Fruit fly (Drosophila melanogaster): ENCODE measurements around the gene shakB.

shakB gene

DNA sequence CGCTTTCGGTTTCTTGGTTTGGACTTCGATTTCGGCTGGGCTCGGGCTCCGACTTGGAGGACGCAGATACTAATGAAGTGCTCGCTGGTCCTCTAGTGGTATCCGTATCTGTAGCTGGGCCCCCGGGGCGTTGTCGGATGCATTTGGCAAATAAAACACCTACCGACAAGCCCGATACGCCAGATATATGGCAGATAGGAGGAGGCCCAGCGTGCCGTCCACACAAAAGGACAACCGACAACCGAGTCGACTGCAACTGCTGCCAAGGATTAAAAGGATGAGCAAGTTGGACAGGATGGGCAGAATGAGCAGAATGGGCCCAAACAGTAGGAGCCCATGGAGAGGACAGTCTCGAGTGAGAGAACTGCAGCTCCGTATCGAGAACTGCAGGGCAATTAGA lies 187.3 kb downstream of the shakB start:
- TF ChIP-seq Hnf4 (GFP tag; optimal IDR thresholded peaks at IDR 0.05), result no peak
- no peak for TF ChIP-seq CG32264 (GFP tag; optimal IDR thresholded peaks at IDR 0.05)
- TF ChIP-seq Mio (GFP tag; optimal IDR thresholded peaks at IDR 0.05), result no peak
- no peak for TF ChIP-seq br (GFP tag; optimal IDR thresholded peaks at IDR 0.05)
- TF ChIP-seq tai (GFP tag; optimal IDR thresholded peaks at IDR 0.05), result no peak
- TF ChIP-seq Hr83 (GFP tag; optimal IDR thresholded peaks at IDR 0.05; ENCODE audit: poor library complexity, severe bottlenecking), result no peak
- no peak for TF ChIP-seq Abd-B (GFP tag; optimal IDR thresholded peaks at IDR 0.05)
- no peak for TF ChIP-seq OdsH (GFP tag; optimal IDR thresholded peaks at IDR 0.05)

DNA sequence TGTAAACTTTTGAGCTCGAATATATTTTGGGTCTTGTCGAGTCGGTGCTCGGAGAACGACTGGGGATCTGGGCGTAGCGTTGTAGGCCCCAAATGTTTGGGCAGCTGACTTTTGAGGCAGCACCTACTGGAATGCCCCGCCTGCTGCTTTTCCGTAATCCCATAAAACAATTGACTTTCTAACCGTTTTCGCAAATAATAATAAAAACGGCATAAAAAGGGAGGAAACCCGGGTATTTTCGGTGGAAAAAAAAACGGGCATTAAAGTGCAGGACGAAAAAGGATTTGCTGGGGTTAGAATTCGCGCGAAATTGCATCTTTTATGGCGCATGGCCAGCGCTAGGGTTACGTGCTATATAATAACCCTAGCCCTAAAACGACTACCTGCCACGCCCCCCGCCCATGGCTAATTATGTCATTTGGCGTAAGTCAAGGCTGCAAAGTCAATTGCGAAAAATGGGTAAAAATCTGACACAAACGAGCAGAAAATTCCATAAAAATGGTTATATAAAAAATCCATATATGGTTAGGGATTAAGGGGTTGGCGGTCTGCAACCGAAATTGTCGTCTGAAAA lies 190.9 kb downstream of the shakB start, which contains the start of gene CG1324:
Gene CG1324, minus strand, starts transcription at position 51 of the 574 bp plus-strand sequence.
- no peak for TF ChIP-seq rgr (GFP tag; optimal IDR thresholded peaks at IDR 0.05)
- no peak for TF ChIP-seq N (GFP tag; optimal IDR thresholded peaks at IDR 0.05)
- TF ChIP-seq foxo (GFP tag; optimal IDR thresholded peaks at IDR 0.05), result no peak
- no peak for TF ChIP-seq usp (GFP tag; optimal IDR thresholded peaks at IDR 0.05)
- no peak for TF ChIP-seq CG9705 (GFP tag; optimal IDR thresholded peaks at IDR 0.05)
- no peak for TF ChIP-seq Dif (GFP tag; optimal IDR thresholded peaks at IDR 0.05; ENCODE audit: partially characterized antibody)
- no peak for TF ChIP-seq Sp1 (GFP tag; optimal IDR thresholded peaks at IDR 0.05)
- TF ChIP-seq Dfd (GFP tag; optimal IDR thresholded peaks at IDR 0.05), result no peak
- no peak for TF ChIP-seq dl (GFP tag; optimal IDR thresholded peaks at IDR 0.05; ENCODE audit: insufficient read depth in 1 of 2, partially characterized antibody in 2 of 2)
- TF ChIP-seq Rel (GFP tag; optimal IDR thresholded peaks at IDR 0.05), result no peak
- TF ChIP-seq Rel (tag; optimal IDR thresholded peaks at IDR 0.05), result no peak
- TF ChIP-seq dsf (GFP tag; optimal IDR thresholded peaks at IDR 0.05; ENCODE audit: borderline replicate concordance), result no peak
- TF ChIP-seq Jra (GFP tag; optimal IDR thresholded peaks at IDR 0.05), result no peak
- no peak for TF ChIP-seq Hnf4 (GFP tag; optimal IDR thresholded peaks at IDR 0.05)
- no peak for TF ChIP-seq psq (GFP tag; optimal IDR thresholded peaks at IDR 0.05)
- no peak for TF ChIP-seq h (GFP tag; optimal IDR thresholded peaks at IDR 0.05)
- TF ChIP-seq lola (GFP tag; optimal IDR thresholded peaks at IDR 0.05), result no peak
- no peak for TF ChIP-seq CrebA (GFP tag; optimal IDR thresholded peaks at IDR 0.05; ENCODE audit: borderline replicate concordance)
- TF ChIP-seq br (GFP tag; optimal IDR thresholded peaks at IDR 0.05), result no peak
- TF ChIP-seq woc (GFP tag; optimal IDR thresholded peaks at IDR 0.05), result no peak

DNA sequence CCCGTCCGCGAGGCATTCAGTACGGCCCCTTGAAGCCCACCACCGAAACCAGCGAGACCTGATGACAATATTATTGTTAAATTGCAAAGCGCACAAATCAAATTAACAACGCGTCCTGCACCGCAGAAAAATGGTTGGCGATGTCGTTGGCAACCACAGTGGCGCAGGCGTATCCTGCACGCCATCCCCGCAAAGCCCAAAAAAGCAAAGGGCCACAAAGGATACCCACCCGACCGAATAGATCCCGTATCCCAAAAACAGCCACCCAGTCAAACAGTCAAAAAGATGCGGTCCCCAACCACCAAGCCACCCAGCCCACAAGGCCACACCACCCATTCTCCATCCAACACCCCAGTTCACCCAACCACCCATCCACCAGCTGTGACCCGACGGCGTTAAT lies 195.4 kb downstream of the shakB start:
- no peak for TF ChIP-seq Mio (GFP tag; optimal IDR thresholded peaks at IDR 0.05)
- TF ChIP-seq ey (GFP tag; optimal IDR thresholded peaks at IDR 0.05), result no peak
- TF ChIP-seq dmrt93B (GFP tag; optimal IDR thresholded peaks at IDR 0.05), result no peak
- no peak for TF ChIP-seq Vsx2 (GFP tag; optimal IDR thresholded peaks at IDR 0.05; ENCODE audit: partially characterized antibody)
- TF ChIP-seq Myc (optimal IDR thresholded peaks at IDR 0.05), result no peak
- TF ChIP-seq dl (GFP tag; optimal IDR thresholded peaks at IDR 0.05; ENCODE audit: insufficient read depth in 1 of 2, partially characterized antibody in 2 of 2), result no peak
- no peak for TF ChIP-seq GATAd (GFP tag; optimal IDR thresholded peaks at IDR 0.05)
- no peak for TF ChIP-seq dsf (GFP tag; optimal IDR thresholded peaks at IDR 0.05; ENCODE audit: borderline replicate concordance)
- no peak for TF ChIP-seq Hnf4 (GFP tag; optimal IDR thresholded peaks at IDR 0.05)
- no peak for TF ChIP-seq Sp1 (GFP tag; optimal IDR thresholded peaks at IDR 0.05)
- no peak for TF ChIP-seq CrebA (GFP tag; optimal IDR thresholded peaks at IDR 0.05; ENCODE audit: borderline replicate concordance)
- TF ChIP-seq Abd-B (GFP tag; optimal IDR thresholded peaks at IDR 0.05), result no peak
- TF ChIP-seq usp (GFP tag; optimal IDR thresholded peaks at IDR 0.05), result no peak
- TF ChIP-seq h (GFP tag; optimal IDR thresholded peaks at IDR 0.05), result no peak
- TF ChIP-seq foxo (GFP tag; optimal IDR thresholded peaks at IDR 0.05), result no peak
- no peak for TF ChIP-seq jim (GFP tag; optimal IDR thresholded peaks at IDR 0.05)
- TF ChIP-seq br (GFP tag; optimal IDR thresholded peaks at IDR 0.05), result no peak
- TF ChIP-seq brk (GFP tag; optimal IDR thresholded peaks at IDR 0.05), result no peak

DNA sequence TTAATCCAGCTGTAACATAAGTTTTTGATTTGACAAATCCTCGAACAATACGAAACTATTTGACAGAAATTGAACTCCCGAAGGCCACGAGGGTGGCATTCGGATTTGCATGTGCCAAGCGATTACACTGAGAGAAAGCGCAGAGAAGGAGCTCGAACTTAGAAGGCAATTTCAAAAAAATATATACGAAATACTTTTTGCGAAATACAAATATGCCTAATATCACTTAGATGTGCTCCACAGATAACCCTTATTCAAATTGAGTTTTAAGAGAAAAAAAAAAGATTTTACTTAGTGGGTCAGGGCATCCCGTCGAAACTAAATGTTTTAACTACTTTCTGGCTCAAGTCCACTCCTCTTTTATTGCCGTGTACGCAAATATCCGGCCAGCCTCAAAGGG lies 198.3 kb downstream of the shakB start:
- no peak for TF ChIP-seq Jra (GFP tag; optimal IDR thresholded peaks at IDR 0.05)
- TF ChIP-seq foxo (GFP tag; optimal IDR thresholded peaks at IDR 0.05), result peak in 1 of 2 experiments; percentile 6
- TF ChIP-seq CG32264 (GFP tag; optimal IDR thresholded peaks at IDR 0.05), result no peak
- no peak for TF ChIP-seq HLH106 (tag; optimal IDR thresholded peaks at IDR 0.05)

Measured in whole organism, wandering third instar larva.